Fruit fly (Drosophila melanogaster): Measurements from ENCODE around the gene HBS1.

HBS1 gene

dm6 chr3L:1861794-1862447 is 3.1 kb downstream of the HBS1 start, which contains the start of gene Rap1 (continued):
- TF ChIP-seq vri (GFP tag; optimal IDR thresholded peaks at IDR 0.05) (no peak), CG6792 (GFP tag; optimal IDR thresholded peaks at IDR 0.05) (no peak), lz (GFP tag; optimal IDR thresholded peaks at IDR 0.05) (peak; percentile 49), fd85E (GFP tag; optimal IDR thresholded peaks at IDR 0.05) (no peak), Eip78C (GFP tag) (peak; percentile 69), CG10631 (GFP tag; optimal IDR thresholded peaks at IDR 0.05) (peak; percentile 32), CG16779 (tag; optimal IDR thresholded peaks at IDR 0.05) (no peak), CG34406 (GFP tag; optimal IDR thresholded peaks at IDR 0.05) (no peak), CG7368 (GFP tag; optimal IDR thresholded peaks at IDR 0.05) (no peak), Ets21C (GFP tag; optimal IDR thresholded peaks at IDR 0.05) (peak; percentile 3), CG3032 (tag; optimal IDR thresholded peaks at IDR 0.05) (peak; percentile 58), eg (GFP tag; IDR thresholded peaks at IDR 0.05) (peak; percentile 56), pdm3 (GFP tag; optimal IDR thresholded peaks at IDR 0.05) (peak; percentile 42), cyc (GFP tag; optimal IDR thresholded peaks at IDR 0.05) (peak; percentile 42), CG8319 (GFP tag; optimal IDR thresholded peaks at IDR 0.05) (peak; percentile 42), Eip75B (GFP tag; optimal IDR thresholded peaks at IDR 0.05) (peak; percentile 53), CG11902 (GFP tag; optimal IDR thresholded peaks at IDR 0.05) (peak; percentile 17), acj6 (GFP tag; optimal IDR thresholded peaks at IDR 0.05) (no peak), CG6163 (GFP tag; IDR thresholded peaks at IDR 0.05) (peak; percentile 58; the same call in 1 of the 3 replicates), spab (GFP tag; optimal IDR thresholded peaks at IDR 0.05) (peak; percentile 3), Sox15 (GFP tag; optimal IDR thresholded peaks at IDR 0.05) (peak; percentile 18)

- TF ChIP-seq CG3032 (tag; optimal IDR thresholded peaks at IDR 0.05) (no peak), CG6854 (GFP tag; optimal IDR thresholded peaks at IDR 0.05) (peak; percentile 18), topi (GFP tag; optimal IDR thresholded peaks at IDR 0.05) (no peak), CG9139 (GFP tag; optimal IDR thresholded peaks at IDR 0.05) (peak; percentile 52), CG16779 (tag; optimal IDR thresholded peaks at IDR 0.05) (peak; percentile 38), CG6808 (GFP tag; optimal IDR thresholded peaks at IDR 0.05) (peak; percentile 48), Sox14 (GFP tag; optimal IDR thresholded peaks at IDR 0.05) (peak; percentile 39), vri (GFP tag; optimal IDR thresholded peaks at IDR 0.05) (peak; percentile 45), ss (GFP tag; optimal IDR thresholded peaks at IDR 0.05) (peak; percentile 69 to 77), CG34406 (GFP tag; optimal IDR thresholded peaks at IDR 0.05) (no peak), dsx (GFP tag; optimal IDR thresholded peaks at IDR 0.05; ENCODE audit: poor library complexity, severe bottlenecking) (peak; percentile 31), Eip78C (GFP tag) (peak; percentile 68), svp (GFP tag) (peak; percentile 97), CG6276 (GFP tag; optimal IDR thresholded peaks at IDR 0.05) (peak; percentile 58)
Observed at dm6 chr3L:1861400-1861793, 3.6 kb downstream of the HBS1 start.

dm6 chr3L:1860749-1861148 is 4.3 kb downstream of the HBS1 start:
- TF ChIP-seq eg (GFP tag; IDR thresholded peaks at IDR 0.05) (no peak), Gug (GFP tag; IDR thresholded peaks at IDR 0.05) (no peak), Hr4 (GFP tag; optimal IDR thresholded peaks at IDR 0.05) (no peak), CG31627 (GFP tag; optimal IDR thresholded peaks at IDR 0.05) (no peak), CG6854 (GFP tag; optimal IDR thresholded peaks at IDR 0.05) (no peak), Sox14 (GFP tag; optimal IDR thresholded peaks at IDR 0.05) (no peak), ss (GFP tag; optimal IDR thresholded peaks at IDR 0.05) (no peak), CG10631 (GFP tag; optimal IDR thresholded peaks at IDR 0.05) (no peak), Blimp-1 (GFP tag; optimal IDR thresholded peaks at IDR 0.05) (no peak), CG8119 (GFP tag; IDR thresholded peaks at IDR 0.05) (no peak), Hr38 (GFP tag; optimal IDR thresholded peaks at IDR 0.05) (no peak)

dm6 chr3L:1859563-1859962 is 5.5 kb downstream of the HBS1 start:
- TF ChIP-seq CG6854 (GFP tag; optimal IDR thresholded peaks at IDR 0.05), result peak; percentile 81
- TF ChIP-seq CG1621 (tag; optimal IDR thresholded peaks at IDR 0.05), result peak; percentile 40
- no peak for TF ChIP-seq CG15336 (GFP tag; IDR thresholded peaks at IDR 0.05)
- no peak for TF ChIP-seq fd85E (GFP tag; optimal IDR thresholded peaks at IDR 0.05)
- no peak for TF ChIP-seq Lpt (GFP tag; optimal IDR thresholded peaks at IDR 0.05)
- no peak for TF ChIP-seq CG31627 (GFP tag; optimal IDR thresholded peaks at IDR 0.05)
- no peak for TF ChIP-seq CG10631 (GFP tag; optimal IDR thresholded peaks at IDR 0.05)
- TF ChIP-seq dsx (GFP tag; optimal IDR thresholded peaks at IDR 0.05; ENCODE audit: poor library complexity, severe bottlenecking), result peak; percentile 11
- peak; percentile 29 for TF ChIP-seq CG6792 (GFP tag; optimal IDR thresholded peaks at IDR 0.05)
- TF ChIP-seq Smox (GFP tag; optimal IDR thresholded peaks at IDR 0.05), result no peak
- TF ChIP-seq CG8632 (GFP tag; optimal IDR thresholded peaks at IDR 0.05), result no peak
- peak; percentile 45 for TF ChIP-seq achi (GFP tag; optimal IDR thresholded peaks at IDR 0.05)
- no peak for TF ChIP-seq fd59A (GFP tag; optimal IDR thresholded peaks at IDR 0.05)
- peak; percentile 62 for TF ChIP-seq svp (GFP tag)
- no peak for TF ChIP-seq pdm3 (GFP tag; optimal IDR thresholded peaks at IDR 0.05)
- no peak for TF ChIP-seq Sox15 (GFP tag; optimal IDR thresholded peaks at IDR 0.05)
- TF ChIP-seq CG11294 (GFP tag; IDR thresholded peaks at IDR 0.05), result no peak
- TF ChIP-seq eg (GFP tag; IDR thresholded peaks at IDR 0.05), result no peak; the same call in 2 of the 3 replicates
- TF ChIP-seq Sox102F (GFP tag; optimal IDR thresholded peaks at IDR 0.05), result peak; percentile 44

Measured in whole organism, prepupa.